Worm (Caenorhabditis elegans) whole organism, midembryonic: ENCODE results near the gene F57C7.4.

ENCODE experiments used
- flt-1 ChIP-seq: fragments of 200-800 bp; sonication (Bioruptor generic); IDR thresholded peaks from 2 replicates; pipeline ENCODE4 v1.3.6; 2022; ENCODE audit warnings: missing genetic modification characterization, missing compliant biosample characterization
- med-1 ChIP-seq: sonication (generic microtip); optimal IDR thresholded peaks from 2 replicates; lab custom pipeline; 2017; ENCODE audit warnings: missing genetic modification characterization, mild to moderate bottlenecking, missing compliant biosample characterization, antibody characterized with exemption, missing genetic modification reagents; ENCODE audit not compliant: insufficient read depth

ce11 chrX:10628454-10628853 lies 39.1 kb upstream of the F57C7.4 start, which contains the start of gene M79.2:
- TF ChIP-seq flt-1: no peak
- no peak for TF ChIP-seq med-1
